Worm (Caenorhabditis elegans) whole organism, mixed stage, embryonic: Measurements from ENCODE around the gene malt-1.

Experiments
- ces-1 ChIP-seq: fragments of 150-350 bp; optimal IDR thresholded peaks from 2 replicates; lab custom pipeline; 2014; ENCODE audit warnings: missing biosample characterization, missing genetic modification reagents, missing genetic modification characterization
- elt-1 ChIP-seq: sonication (generic microtip); optimal IDR thresholded peaks from 2 replicates; lab custom pipeline; 2017; ENCODE audit warnings: missing genetic modification characterization, mild to moderate bottlenecking, missing compliant biosample characterization, antibody characterized with exemption, moderate library complexity, borderline replicate concordance; ENCODE audit not compliant: insufficient read depth
- flh-1 ChIP-seq: fragments of 200-800 bp; sonication (Bioruptor generic); optimal IDR thresholded peaks from 2 replicates; lab custom pipeline; 2018; ENCODE audit warnings: mild to moderate bottlenecking, missing genetic modification characterization, moderate library complexity, missing compliant biosample characterization
- lin-13 ChIP-seq: fragments of 150-350 bp; optimal IDR thresholded peaks from 2 replicates; lab custom pipeline; 2014; ENCODE audit warnings: missing biosample characterization, missing genetic modification characterization
- nhr-237 ChIP-seq: fragments of 150-350 bp; optimal IDR thresholded peaks from 2 replicates; lab custom pipeline; 2014; ENCODE audit warnings: missing biosample characterization, missing genetic modification characterization
- pha-4 ChIP-seq: fragments of 150-350 bp; optimal IDR thresholded peaks from 2 replicates; lab custom pipeline; 2018; ENCODE audit warnings: missing biosample characterization, missing genetic modification reagents, missing genetic modification characterization
- snpc-4 ChIP-seq: fragments of 150-350 bp; optimal IDR thresholded peaks from 2 replicates; lab custom pipeline; 2014; ENCODE audit warnings: missing biosample characterization, missing genetic modification characterization
- unc-39 ChIP-seq: fragments of 150-350 bp; optimal IDR thresholded peaks from 2 replicates; lab custom pipeline; 2014; ENCODE audit warnings: missing biosample characterization, missing genetic modification characterization
- unc-62 ChIP-seq: fragments of 150-350 bp; optimal IDR thresholded peaks from 2 replicates; lab custom pipeline; 2014; ENCODE audit warnings: missing biosample characterization, missing genetic modification reagents, missing genetic modification characterization

DNA sequence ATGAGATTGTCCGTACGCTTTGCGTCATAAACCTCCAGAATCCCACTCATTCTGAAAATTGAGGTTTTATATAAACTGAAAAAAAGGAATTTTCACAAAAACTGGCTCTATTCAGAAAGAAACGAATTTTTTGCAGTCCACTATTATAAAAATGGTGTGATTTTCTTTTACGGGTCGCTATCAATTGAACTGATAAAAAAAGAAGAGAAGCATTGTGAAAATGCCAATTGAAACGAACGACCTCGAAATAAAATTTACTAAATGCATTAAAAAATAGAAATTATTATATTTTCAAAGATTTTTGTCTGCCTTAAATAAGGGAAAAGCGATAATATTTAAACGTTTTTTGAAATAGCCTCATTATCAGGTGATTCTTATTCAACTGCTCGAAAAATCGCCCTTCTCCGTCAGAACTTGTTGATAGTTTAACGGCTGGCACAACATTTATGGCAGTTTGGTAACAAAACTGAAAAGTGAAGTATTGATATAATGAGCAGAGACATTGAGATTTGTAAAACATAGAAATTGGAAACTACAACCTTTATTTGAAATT is 21.2 kb upstream of the malt-1 start, which contains the start of gene art-1:
- TF ChIP-seq unc-39 (tag; lab: Kevin White, UChicago) (no peak), lin-13 (no peak), flh-1 (GFP tag; lab: Kevin White, UChicago) (no peak), snpc-4 (no peak), ces-1 (GFP tag; lab: Kevin White, UChicago) (no peak), nhr-237 (tag; lab: Kevin White, UChicago) (no peak), pha-4 (no peak), elt-1 (no peak), unc-62 (GFP tag; lab: Kevin White, UChicago) (no peak)
